Worm (Caenorhabditis elegans): ENCODE measurements around the gene clec-143.
A peak's percentile ranks its signal among the peaks of the same experiment; 100 is the strongest.
"Not testable (repeated sequence)": the region's sequence is repeated elsewhere in the genome, so short reads cannot be mapped to it uniquely, and the experiment has no call there.

Gene clec-143

DNA sequence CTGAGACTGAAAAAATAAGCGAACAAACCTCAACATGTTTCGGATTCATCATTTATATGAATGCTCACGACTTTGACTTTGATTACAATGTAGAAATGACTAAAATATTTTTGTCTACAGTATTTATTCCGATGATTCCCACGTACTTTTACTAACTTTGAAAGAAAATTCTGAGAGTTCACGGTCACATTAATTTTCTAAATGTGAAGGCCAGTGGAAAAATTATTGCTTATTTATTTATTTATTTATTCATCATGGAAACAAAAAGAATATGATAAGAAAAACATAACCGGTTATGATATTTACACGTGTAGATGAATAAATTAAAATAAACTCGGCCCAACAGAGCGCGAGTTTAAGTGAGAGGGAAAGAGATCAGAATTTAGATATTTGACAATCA is 22.9 kb upstream of the clec-143 start, which contains the start of gene ZK666.8:
Gene ZK666.8, minus strand, starts transcription at position 101 of the 400 bp plus-strand sequence.
- not testable (repeated sequence) for TF ChIP-seq blmp-1 (tag; optimal IDR thresholded peaks at IDR 0.05); zip-4 (GFP tag; optimal IDR thresholded peaks at IDR 0.05); aly-2 (tag; optimal IDR thresholded peaks at IDR 0.05)

DNA sequence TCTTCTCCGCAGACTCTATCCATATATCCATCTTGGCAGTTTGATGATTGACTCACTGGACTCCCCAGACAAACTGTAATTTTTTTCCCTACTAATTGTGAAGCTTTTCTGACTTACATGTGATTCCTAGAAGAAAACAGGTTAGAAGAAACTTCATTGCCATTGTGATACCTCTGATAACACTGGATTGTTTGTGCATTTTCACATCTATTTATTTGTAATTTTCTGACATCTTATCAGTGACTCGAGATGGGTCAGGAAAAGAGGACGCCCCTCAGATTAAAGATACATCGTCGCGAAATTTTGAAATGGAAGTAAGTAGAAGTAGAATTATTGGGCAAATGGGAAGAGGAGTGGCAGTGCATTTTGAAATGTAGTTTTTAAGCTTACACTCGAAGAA is 20.2 kb upstream of the clec-143 start, which contains the start of gene clec-61:
Gene clec-61, minus strand, starts transcription at position 209 of the 400 bp plus-strand sequence.
- TF ChIP-seq elt-2 (tag; optimal IDR thresholded peaks at IDR 0.05), result peak; percentile 13
- no peak for TF ChIP-seq sox-4 (tag; optimal IDR thresholded peaks at IDR 0.05)
- no peak for TF ChIP-seq fkh-4 (tag; optimal IDR thresholded peaks at IDR 0.05; ENCODE audit: borderline replicate concordance)

DNA sequence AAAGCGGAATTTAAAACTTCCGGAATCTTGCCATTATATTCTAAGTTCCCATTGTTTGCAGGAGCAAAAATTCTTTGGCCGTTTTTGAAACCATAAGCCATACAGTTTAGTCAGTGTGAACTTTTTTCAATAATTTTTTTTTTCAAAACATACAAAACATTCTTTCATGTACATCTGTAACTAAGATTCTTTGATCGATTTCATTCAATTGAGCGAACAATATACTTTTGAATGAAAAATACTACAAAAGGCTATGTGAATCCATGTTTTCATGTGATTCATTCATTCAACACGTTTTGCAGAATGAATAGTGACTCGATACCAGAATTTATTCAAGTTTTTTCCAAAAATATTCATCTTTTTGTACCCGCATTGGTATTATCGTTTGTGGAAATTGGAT is 16.6 kb upstream of the clec-143 start, which contains the start of gene ZK666.15:
Gene ZK666.15, plus strand, starts transcription at position 301 of the 400 bp plus-strand sequence.
- TF ChIP-seq unc-130 (tag; optimal IDR thresholded peaks at IDR 0.05), result no peak
- no peak for TF ChIP-seq mep-1 (tag; optimal IDR thresholded peaks at IDR 0.05)
- no peak for TF ChIP-seq lin-13 (GFP tag; optimal IDR thresholded peaks at IDR 0.05)
- no peak for TF ChIP-seq mef-2 (tag; optimal IDR thresholded peaks at IDR 0.05)
- no peak for TF ChIP-seq lin-39 (tag; optimal IDR thresholded peaks at IDR 0.05)
- no peak for TF ChIP-seq C16A3.4 (tag; optimal IDR thresholded peaks at IDR 0.05)

DNA sequence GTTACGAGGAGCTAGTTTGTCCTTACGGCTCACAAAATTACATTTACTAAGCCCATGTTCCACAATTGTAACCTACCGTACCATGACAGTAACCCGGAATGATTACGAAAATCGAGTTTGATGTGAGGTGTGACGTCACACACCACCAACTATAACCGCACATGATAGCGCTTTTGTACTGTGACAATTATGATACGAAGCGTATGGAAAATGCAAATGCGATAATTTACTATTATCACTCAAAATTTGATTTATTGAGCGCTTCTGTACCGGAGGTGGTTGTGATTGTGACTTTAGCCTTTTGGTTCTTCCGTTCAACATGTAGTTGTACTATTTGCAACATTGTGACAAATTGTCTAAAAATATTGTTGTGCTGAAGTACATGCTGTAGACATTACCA is 15.5 kb upstream of the clec-143 start:
- TF ChIP-seq pag-3 (tag; optimal IDR thresholded peaks at IDR 0.05; ENCODE audit: borderline replicate concordance, insufficient read depth) (no peak), sup-37 (GFP tag; optimal IDR thresholded peaks at IDR 0.05) (no peak), elt-2 (tag; optimal IDR thresholded peaks at IDR 0.05) (peak; percentile 46), ama-1 (optimal IDR thresholded peaks at IDR 0.05) (no peak), C16A3.4 (tag; optimal IDR thresholded peaks at IDR 0.05) (no peak), mep-1 (tag; optimal IDR thresholded peaks at IDR 0.05) (no peak), efl-1 (optimal IDR thresholded peaks at IDR 0.05) (no peak), efl-1 (GFP tag; optimal IDR thresholded peaks at IDR 0.05 in 1 of 2) (peak in 1 of 2 experiments; percentile 86)

- no peak for TF ChIP-seq nhr-11 (tag; optimal IDR thresholded peaks at IDR 0.05)
- no peak for TF ChIP-seq tlp-1 (tag; optimal IDR thresholded peaks at IDR 0.05)
- no peak for TF ChIP-seq hlh-17 (GFP tag; optimal IDR thresholded peaks at IDR 0.05; ENCODE audit: borderline replicate concordance)
- TF ChIP-seq lin-35 (GFP tag; optimal IDR thresholded peaks at IDR 0.05), result no peak
- no peak for TF ChIP-seq pag-3 (tag; optimal IDR thresholded peaks at IDR 0.05; ENCODE audit: borderline replicate concordance, insufficient read depth)
- no peak for TF ChIP-seq efl-1 (optimal IDR thresholded peaks at IDR 0.05)
- TF ChIP-seq efl-1 (GFP tag; optimal IDR thresholded peaks at IDR 0.05 in 1 of 2), result no peak
- TF ChIP-seq irx-1 (tag; optimal IDR thresholded peaks at IDR 0.05), result no peak
- no peak for TF ChIP-seq mep-1 (tag; optimal IDR thresholded peaks at IDR 0.05)
Measured at ce11 chrII:10483860-10484259, 13.8 kb upstream of the clec-143 start.

DNA sequence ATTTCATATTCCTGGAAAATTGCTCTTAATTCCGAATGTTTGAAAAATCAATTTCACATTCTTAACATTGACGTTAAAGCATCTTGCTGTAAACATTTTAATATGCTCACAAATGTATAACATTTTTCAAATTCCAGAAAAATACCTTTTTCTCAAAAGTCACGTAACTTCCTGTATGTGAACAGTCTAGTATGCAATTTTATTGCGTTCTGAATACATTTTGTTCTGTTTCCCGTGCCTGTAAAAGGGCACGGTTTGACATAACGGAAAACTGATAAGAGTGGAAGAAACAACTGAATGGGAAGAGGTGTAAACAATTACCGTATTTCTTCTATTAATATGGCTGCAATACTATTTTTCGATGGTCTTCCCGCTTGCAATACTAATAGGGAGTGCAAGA is 12.8 kb upstream of the clec-143 start:
- TF ChIP-seq ets-5 (GFP tag; IDR thresholded peaks at IDR 0.05), result no peak
- TF ChIP-seq hlh-4 (tag; optimal IDR thresholded peaks at IDR 0.05), result no peak
- no peak for TF ChIP-seq lin-35 (GFP tag; optimal IDR thresholded peaks at IDR 0.05)
- no peak for TF ChIP-seq unc-62 (GFP tag; optimal IDR thresholded peaks at IDR 0.05)
- TF ChIP-seq unc-30 (tag; optimal IDR thresholded peaks at IDR 0.05), result no peak
- TF ChIP-seq snpc-4 (tag; optimal IDR thresholded peaks at IDR 0.05), result no peak
- TF ChIP-seq lsy-2 (tag; optimal IDR thresholded peaks at IDR 0.05), result no peak
- TF ChIP-seq tlp-1 (tag; optimal IDR thresholded peaks at IDR 0.05), result no peak
- no peak for TF ChIP-seq nhr-19 (GFP tag; conservative IDR thresholded peaks at IDR 0.05)
- no peak for TF ChIP-seq egl-27 (tag; optimal IDR thresholded peaks at IDR 0.05)
- no peak for TF ChIP-seq grh-1 (GFP tag; IDR thresholded peaks at IDR 0.05)
- no peak for TF ChIP-seq sup-37 (GFP tag; optimal IDR thresholded peaks at IDR 0.05)
- no peak for TF ChIP-seq lin-15B (tag; optimal IDR thresholded peaks at IDR 0.05)
- TF ChIP-seq ztf-11 (tag; optimal IDR thresholded peaks at IDR 0.05), result no peak
- TF ChIP-seq nhr-12 (tag; optimal IDR thresholded peaks at IDR 0.05), result no peak
- TF ChIP-seq unc-98 (GFP tag; IDR thresholded peaks at IDR 0.05), result no peak

All from whole organism, L1 larva.